Fruit fly (Drosophila melanogaster): ENCODE results near the gene CG7565.
A peak's percentile ranks its signal among the peaks of the same experiment; 100 is the strongest.

The CG7565 gene

dm6 chr3L:8072720-8073119 is 18.9 kb downstream of the CG7565 start (continued):
- TF ChIP-seq pdm3 (GFP tag; optimal IDR thresholded peaks at IDR 0.05) (peak; percentile 49), CG11762 (GFP tag; optimal IDR thresholded peaks at IDR 0.05; ENCODE audit: insufficient read depth) (peak; percentile 60), CG1621 (tag; optimal IDR thresholded peaks at IDR 0.05) (no peak), net (GFP tag; optimal IDR thresholded peaks at IDR 0.05) (peak; percentile 31), cyc (GFP tag; optimal IDR thresholded peaks at IDR 0.05) (peak; percentile 77), CG31627 (GFP tag; optimal IDR thresholded peaks at IDR 0.05) (peak; percentile 14), Sox102F (GFP tag; optimal IDR thresholded peaks at IDR 0.05) (peak; percentile 46), Hr38 (GFP tag; optimal IDR thresholded peaks at IDR 0.05) (no peak), Sox15 (GFP tag; optimal IDR thresholded peaks at IDR 0.05) (no peak), CG6163 (GFP tag; IDR thresholded peaks at IDR 0.05) (peak; percentile 88), CG3032 (tag; optimal IDR thresholded peaks at IDR 0.05) (peak; percentile 17), CG6808 (GFP tag; optimal IDR thresholded peaks at IDR 0.05) (no peak), Eip93F (GFP tag; optimal IDR thresholded peaks at IDR 0.05) (no peak), Blimp-1 (GFP tag; optimal IDR thresholded peaks at IDR 0.05) (peak; percentile 17), Hr4 (GFP tag; optimal IDR thresholded peaks at IDR 0.05) (peak; percentile 62), CG16779 (tag; optimal IDR thresholded peaks at IDR 0.05) (peak; percentile 25), fkh (GFP tag; optimal IDR thresholded peaks at IDR 0.05) (peak; percentile 56), CG8319 (GFP tag; optimal IDR thresholded peaks at IDR 0.05) (peak; percentile 59), OdsH (GFP tag; optimal IDR thresholded peaks at IDR 0.05) (peak; percentile 46), CG3919 (GFP tag; optimal IDR thresholded peaks at IDR 0.05) (peak; percentile 80)

dm6 chr3L:8071693-8072260 is 19.8 kb downstream of the CG7565 start:
- TF ChIP-seq CG15336 (GFP tag; IDR thresholded peaks at IDR 0.05) (peak; percentile 17; the same call in 1 of the 2 replicates), Eip78C (GFP tag) (peak; percentile 3), CG3919 (GFP tag; optimal IDR thresholded peaks at IDR 0.05) (no peak), CG1621 (tag; optimal IDR thresholded peaks at IDR 0.05) (no peak), svp (GFP tag) (peak; percentile 97), Eip75B (GFP tag; optimal IDR thresholded peaks at IDR 0.05) (no peak)

dm6 chr3L:8071192-8071591 is 20.4 kb downstream of the CG7565 start:
- TF ChIP-seq CG11294 (GFP tag; IDR thresholded peaks at IDR 0.05) (no peak), vri (GFP tag; optimal IDR thresholded peaks at IDR 0.05) (peak; percentile 50)

dm6 chr3L:8069860-8070259 is 21.7 kb downstream of the CG7565 start, which contains the start of gene CG42591:
Gene CG42591 (minus strand): TSS chr3L:8069960.
- TF ChIP-seq fd59A (GFP tag; optimal IDR thresholded peaks at IDR 0.05), result no peak
- no peak for TF ChIP-seq CG6808 (GFP tag; optimal IDR thresholded peaks at IDR 0.05)
- no peak for TF ChIP-seq CG7368 (GFP tag; optimal IDR thresholded peaks at IDR 0.05)
- TF ChIP-seq Hr38 (GFP tag; optimal IDR thresholded peaks at IDR 0.05), result no peak
- no peak for TF ChIP-seq CG8319 (GFP tag; optimal IDR thresholded peaks at IDR 0.05)
- no peak for TF ChIP-seq pdm3 (GFP tag; optimal IDR thresholded peaks at IDR 0.05)
- no peak for TF ChIP-seq achi (GFP tag; optimal IDR thresholded peaks at IDR 0.05)

- no peak for TF ChIP-seq CG6792 (GFP tag; optimal IDR thresholded peaks at IDR 0.05)
- TF ChIP-seq CG8632 (GFP tag; optimal IDR thresholded peaks at IDR 0.05), result no peak
- TF ChIP-seq CG8119 (GFP tag; IDR thresholded peaks at IDR 0.05), result no peak
- TF ChIP-seq CG3919 (GFP tag; optimal IDR thresholded peaks at IDR 0.05), result no peak
- TF ChIP-seq CG4318 (GFP tag; optimal IDR thresholded peaks at IDR 0.05), result no peak
These were observed 22.4 kb downstream of the CG7565 start, which contains the start of gene CG42590 for dm6 chr3L:8069167-8069566. Gene CG42590 (minus strand): TSS chr3L:8069267.
